Worm (Caenorhabditis elegans) whole organism, L4/young adult: ENCODE data around the gene srh-233.

ENCODE experiments used
- W03F9.2 ChIP-seq: fragments of 150-350 bp; optimal IDR thresholded peaks from 2 replicates; lab custom pipeline; 2014; ENCODE audit warnings: missing biosample characterization, missing genetic modification characterization
- dao-5 ChIP-seq: sonication (generic microtip); optimal IDR thresholded peaks from 2 replicates; lab custom pipeline; 2016; ENCODE audit warnings: missing genotype, missing genetic modification characterization, moderate library complexity, missing compliant biosample characterization
- him-1 ChIP-seq: sonication (generic microtip); optimal IDR thresholded peaks from 2 replicates; lab custom pipeline; 2016; ENCODE audit warnings: missing genotype, missing genetic modification reagents, missing genetic modification characterization, missing compliant biosample characterization

DNA sequence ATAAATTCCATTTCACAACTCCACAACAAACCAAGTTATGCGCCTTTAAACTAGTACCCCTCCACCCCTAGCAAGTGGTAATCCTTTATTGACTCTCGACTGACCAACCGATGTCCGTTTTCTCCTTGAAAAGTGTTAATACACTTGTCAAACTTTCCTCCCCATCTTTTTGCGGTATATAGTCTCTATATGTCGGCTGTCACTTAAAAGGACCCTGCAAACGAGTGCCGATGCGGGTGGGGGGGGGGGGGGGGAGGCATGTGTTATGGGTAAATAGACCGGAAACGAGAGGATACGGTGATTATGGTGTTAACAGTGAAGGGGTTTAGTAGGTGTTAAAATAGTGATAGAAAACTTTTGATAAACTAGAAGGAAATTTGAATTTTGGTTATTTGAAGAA is 15.9 kb downstream of the srh-233 start:
- TF ChIP-seq W03F9.2 (tag; lab: Kevin White, UChicago) (no peak), dao-5 (tag; lab: Kevin White, UChicago) (no peak), him-1 (tag; lab: Kevin White, UChicago) (no peak)
